Worm (Caenorhabditis elegans) whole organism, L1 larva: Measurements from ENCODE around the gene sri-38.

Experiments
- C16A3.4 ChIP-seq: fragments of 150-350 bp; optimal IDR thresholded peaks from 2 replicates; lab custom pipeline; 2014; ENCODE audit warnings: missing biosample characterization, missing genetic modification characterization
- C34B4.2 ChIP-seq: sonication (generic microtip); optimal IDR thresholded peaks from 2 replicates; lab custom pipeline; 2017; ENCODE audit warnings: mild to moderate bottlenecking, missing genetic modification characterization, missing compliant biosample characterization
- aha-1 ChIP-seq: fragments of 150-350 bp; optimal IDR thresholded peaks from 2 replicates; lab custom pipeline; 2014; ENCODE audit warnings: missing biosample characterization, missing genetic modification characterization
- blmp-1 ChIP-seq: fragments of 150-350 bp; optimal IDR thresholded peaks from 2 replicates; lab custom pipeline; 2014; ENCODE audit warnings: missing biosample characterization, missing genetic modification characterization
- ceh-63 ChIP-seq: fragments of 200-800 bp; sonication (Bioruptor generic); optimal IDR thresholded peaks from 2 replicates; lab custom pipeline; 2018; ENCODE audit warnings: mild to moderate bottlenecking, missing genetic modification characterization, missing compliant biosample characterization
- ceh-90 ChIP-seq: sonication (generic microtip); optimal IDR thresholded peaks from 2 replicates; lab custom pipeline; 2016; ENCODE audit warnings: missing genetic modification characterization, missing compliant biosample characterization
- dpl-1 ChIP-seq, 3 experiments: fragments of 150-350 bp in 2 of 3; sonication (generic microtip) in 1 of 3; optimal IDR thresholded peaks; 2 replicates each; lab custom pipeline; 2014 to 2017; ENCODE audit warnings: missing biosample characterization in 3 of 3, missing genetic modification characterization in 3 of 3, missing genetic modification reagents in 3 of 3
- dsc-1 ChIP-seq: sonication (generic microtip); optimal IDR thresholded peaks from 2 replicates; lab custom pipeline; 2016; ENCODE audit warnings: mild to moderate bottlenecking, missing genetic modification characterization, missing compliant biosample characterization
- efl-1 ChIP-seq, 4 experiments: fragments of 150-350 bp; optimal IDR thresholded peaks in 3 of 4; peaks in 1 of 4; 1 replicate in 1 of 4; 2 replicates in 3 of 4; lab custom pipeline; 2014; ENCODE audit warnings: missing biosample characterization in 2 of 4, missing genetic modification characterization in 2 of 4, missing genetic modification reagents in 2 of 4
- egl-13 ChIP-seq: sonication (generic microtip); optimal IDR thresholded peaks from 2 replicates; lab custom pipeline; 2016; ENCODE audit warnings: missing genotype, missing genetic modification reagents, missing genetic modification characterization, missing compliant biosample characterization
- egl-27 ChIP-seq, 2 experiments: fragments of 150-350 bp in 1 of 2; sonication (generic microtip); optimal IDR thresholded peaks; 3 replicates each; lab custom pipeline; 2017 to 2018; ENCODE audit warnings: missing biosample characterization in 2 of 2, missing genetic modification characterization in 2 of 2, missing genetic modification reagents in 2 of 2
- elt-2 ChIP-seq: sonication (generic microtip); optimal IDR thresholded peaks from 2 replicates; lab custom pipeline; 2016; ENCODE audit warnings: missing genetic modification characterization, mild to moderate bottlenecking, inconsistent platforms, missing compliant biosample characterization, missing genetic modification reagents
- elt-3 ChIP-seq, 6 experiments: fragments of 150-350 bp in 1 of 6; sonication (generic microtip); optimal IDR thresholded peaks; 2 replicates each; lab custom pipeline; 2017 to 2018; ENCODE audit warnings: missing biosample characterization in 6 of 6, missing genetic modification characterization in 6 of 6, inconsistent platforms in 1 of 6
- fkh-4 ChIP-seq: sonication (generic microtip); optimal IDR thresholded peaks from 2 replicates; lab custom pipeline; 2016; ENCODE audit warnings: missing compliant biosample characterization, missing genetic modification characterization, borderline replicate concordance
- hlh-4 ChIP-seq: sonication (generic microtip); optimal IDR thresholded peaks from 2 replicates; lab custom pipeline; 2016; ENCODE audit warnings: mild to moderate bottlenecking, missing genetic modification characterization, missing compliant biosample characterization
- irx-1 ChIP-seq: sonication (generic microtip); optimal IDR thresholded peaks from 2 replicates; lab custom pipeline; 2016; ENCODE audit warnings: missing genetic modification characterization, missing compliant biosample characterization
- jun-1 ChIP-seq: fragments of 150-350 bp; optimal IDR thresholded peaks from 2 replicates; lab custom pipeline; 2014; ENCODE audit warnings: missing biosample characterization, missing genetic modification reagents, missing genetic modification characterization
- lin-35 ChIP-seq, 2 experiments: fragments of 150-350 bp; optimal IDR thresholded peaks; 2 replicates each; lab custom pipeline; 2014; ENCODE audit warnings: missing biosample characterization in 2 of 2, missing genetic modification characterization in 2 of 2, missing genetic modification reagents in 2 of 2
- lin-39 ChIP-seq: fragments of 150-350 bp; optimal IDR thresholded peaks from 2 replicates; lab custom pipeline; 2014; ENCODE audit warnings: missing biosample characterization, missing genetic modification reagents, missing genetic modification characterization
- lsy-2 ChIP-seq, 2 experiments: fragments of 150-350 bp; optimal IDR thresholded peaks; 2 replicates each; lab custom pipeline; 2014; ENCODE audit warnings: missing biosample characterization in 2 of 2, missing genetic modification characterization in 2 of 2
- mdl-1 ChIP-seq, 2 experiments: fragments of 150-350 bp; optimal IDR thresholded peaks; 2 replicates each; lab custom pipeline; 2014 to 2017; ENCODE audit warnings: missing biosample characterization in 2 of 2, missing genetic modification characterization in 2 of 2, inconsistent platforms in 1 of 2
- mep-1 ChIP-seq: fragments of 150-350 bp; optimal IDR thresholded peaks from 2 replicates; lab custom pipeline; 2014; ENCODE audit warnings: missing biosample characterization, missing genetic modification characterization
- nhr-12 ChIP-seq: sonication (generic microtip); optimal IDR thresholded peaks from 2 replicates; lab custom pipeline; 2017; ENCODE audit warnings: missing biosample characterization, missing genetic modification characterization
- nhr-20 ChIP-seq: sonication (generic microtip); optimal IDR thresholded peaks from 2 replicates; lab custom pipeline; 2016; ENCODE audit warnings: mild to moderate bottlenecking, missing genetic modification characterization, missing compliant biosample characterization
- nhr-47 ChIP-seq: sonication (generic microtip); optimal IDR thresholded peaks from 2 replicates; lab custom pipeline; 2016; ENCODE audit warnings: mild to moderate bottlenecking, missing genetic modification characterization, moderate library complexity, missing compliant biosample characterization
- nhr-71 ChIP-seq: sonication (generic microtip); optimal IDR thresholded peaks from 2 replicates; lab custom pipeline; 2016; ENCODE audit warnings: mild to moderate bottlenecking, missing genetic modification characterization, moderate library complexity, missing compliant biosample characterization
- nhr-84 ChIP-seq: sonication (generic microtip); optimal IDR thresholded peaks from 2 replicates; lab custom pipeline; 2017; ENCODE audit warnings: missing biosample characterization, missing genetic modification characterization
- nhr-85 ChIP-seq: sonication (generic microtip); peaks from one replicate; lab custom pipeline; 2016; ENCODE audit warnings: missing genetic modification characterization, inconsistent platforms, missing compliant biosample characterization
- pax-3 ChIP-seq: fragments of 200-800 bp; sonication (Bioruptor generic); optimal IDR thresholded peaks from 2 replicates; lab custom pipeline; 2018; ENCODE audit warnings: mild to moderate bottlenecking, missing genetic modification characterization, moderate library complexity, missing compliant biosample characterization
- pqm-1 ChIP-seq: sonication (generic microtip); optimal IDR thresholded peaks from 3 replicates; lab custom pipeline; 2017; ENCODE audit warnings: missing biosample characterization, missing genetic modification characterization
- rnt-1 ChIP-seq: sonication (generic microtip); optimal IDR thresholded peaks from 2 replicates; lab custom pipeline; 2016; ENCODE audit warnings: mild to moderate bottlenecking, missing genetic modification characterization, moderate library complexity, missing compliant biosample characterization
- skn-1 ChIP-seq: fragments of 150-350 bp; optimal IDR thresholded peaks from 2 replicates; lab custom pipeline; 2014; ENCODE audit warnings: missing biosample characterization, missing genetic modification characterization
- snu-23 ChIP-seq: sonication (generic microtip); optimal IDR thresholded peaks from 2 replicates; lab custom pipeline; 2016; ENCODE audit warnings: missing genetic modification characterization, missing compliant biosample characterization
- swsn-7 ChIP-seq: sonication (generic microtip); optimal IDR thresholded peaks from 2 replicates; lab custom pipeline; 2016; ENCODE audit warnings: missing genetic modification characterization, missing compliant biosample characterization
- tbx-2 ChIP-seq: sonication (generic microtip); optimal IDR thresholded peaks from 2 replicates; lab custom pipeline; 2016; ENCODE audit warnings: missing genetic modification characterization, missing compliant biosample characterization
- tlp-1 ChIP-seq: fragments of 150-350 bp; optimal IDR thresholded peaks from 2 replicates; lab custom pipeline; 2014; ENCODE audit warnings: missing biosample characterization, missing genetic modification characterization
- unc-130 ChIP-seq: fragments of 150-350 bp; optimal IDR thresholded peaks from 2 replicates; lab custom pipeline; 2017; ENCODE audit warnings: missing biosample characterization, missing genetic modification characterization, inconsistent platforms
- vab-15 ChIP-seq: sonication (generic microtip); optimal IDR thresholded peaks from 2 replicates; lab custom pipeline; 2017; ENCODE audit warnings: missing genotype, mild to moderate bottlenecking, missing genetic modification characterization, missing compliant biosample characterization
- xbp-1 ChIP-seq: sonication (generic microtip); optimal IDR thresholded peaks from 2 replicates; lab custom pipeline; 2016; ENCODE audit warnings: missing genetic modification characterization, missing compliant biosample characterization
- zag-1 ChIP-seq: fragments of 150-350 bp; optimal IDR thresholded peaks from 2 replicates; lab custom pipeline; 2014; ENCODE audit warnings: missing biosample characterization, missing genetic modification characterization

The sri-38 gene

DNA sequence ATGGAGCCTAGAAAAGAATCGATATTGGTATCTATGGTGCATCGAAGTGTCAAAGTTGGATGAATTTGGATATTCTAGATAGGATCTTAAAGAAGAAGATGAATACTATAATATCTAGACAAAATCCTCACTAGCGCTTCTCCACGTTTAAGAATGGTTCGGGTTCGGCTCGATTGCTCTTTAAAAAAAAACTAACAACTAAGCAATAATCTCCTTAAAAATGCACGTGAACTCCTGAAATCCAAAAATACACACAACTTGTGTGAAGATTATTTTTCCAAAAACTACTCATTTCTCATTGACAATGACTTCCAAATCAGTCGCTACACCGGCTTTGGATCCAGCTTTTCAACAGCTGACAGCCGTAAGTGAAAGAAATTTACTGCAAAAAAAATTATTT is 20.5 kb downstream of the sri-38 start, which contains the start of gene D2062.1:
TSS of gene D2062.1 (plus strand) at position 301 of the 400 bp plus-strand sequence.
- TF ChIP-seq pax-3 (tag; lab: Kevin White, UChicago) (no peak), ceh-63 (GFP tag; lab: Kevin White, UChicago) (no peak), nhr-84 (tag; lab: Kevin White, UChicago) (no peak), lin-39 (tag; lab: Kevin White, UChicago) (no peak), tlp-1 (no peak), tbx-2 (no peak), C16A3.4 (no peak), pqm-1 (tag; lab: Kevin White, UChicago) (no peak), xbp-1 (no peak), elt-3 (tag; optimal IDR thresholded peaks at IDR 0.05; lab: Kevin White, UChicago) (no peak), vab-15 (tag; lab: Kevin White, UChicago) (no peak), zag-1 (tag; lab: Kevin White, UChicago) (no peak), elt-2 (tag; lab: Kevin White, UChicago) (no peak), jun-1 (tag; lab: Kevin White, UChicago) (no peak), unc-130 (no peak), swsn-7 (tag; lab: Kevin White, UChicago) (no peak)

ce11 chrII:2637359-2637758 is 26.7 kb downstream of the sri-38 start, which contains the start of gene F22E5.21:
Gene F22E5.21 (minus strand): TSS chrII:2637459.
- TF ChIP-seq snu-23 (no peak), egl-13 (tag; lab: Kevin White, UChicago) (no peak), blmp-1 (no peak), hlh-4 (tag; lab: Kevin White, UChicago) (no peak), ceh-90 (tag; lab: Kevin White, UChicago) (no peak), nhr-47 (tag; lab: Kevin White, UChicago) (no peak), mep-1 (tag; lab: Kevin White, UChicago) (no peak), pax-3 (tag; lab: Kevin White, UChicago) (no peak), nhr-12 (tag; lab: Kevin White, UChicago) (no peak), egl-27 (tag; optimal IDR thresholded peaks at IDR 0.05; lab: Kevin White, UChicago) (no peak), nhr-84 (tag; lab: Kevin White, UChicago) (no peak), C34B4.2 (tag; lab: Kevin White, UChicago) (no peak)

DNA sequence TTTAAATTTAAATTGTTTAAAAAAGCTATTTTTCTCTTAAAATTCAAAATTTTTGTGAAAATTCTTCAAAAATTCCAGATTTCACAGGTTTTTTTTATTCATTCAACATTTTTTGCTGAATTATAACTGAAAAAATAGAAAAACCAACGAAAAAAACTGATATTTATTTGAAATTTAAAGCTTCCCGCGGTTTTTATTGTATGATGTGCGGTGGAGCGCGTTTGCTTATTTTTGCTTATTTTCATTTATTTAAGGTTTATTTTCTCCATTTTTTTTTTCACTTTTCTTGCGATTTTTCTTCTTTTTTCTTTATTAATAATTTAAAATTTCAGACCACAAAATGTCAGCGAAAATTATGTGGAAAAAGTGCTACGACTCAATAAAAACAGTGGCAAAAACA is 27.4 kb downstream of the sri-38 start, which contains the start of gene F22E5.9:
TSS of gene F22E5.9 (plus strand) at position 327 of the 400 bp plus-strand sequence.
- peak; percentile 16 for TF ChIP-seq C16A3.4
- peak; percentile 81 to 91 (median 89) for TF ChIP-seq dpl-1 (GFP tag; optimal IDR thresholded peaks at IDR 0.05; lab: Kevin White, UChicago)
- no peak for TF ChIP-seq nhr-71
- TF ChIP-seq irx-1 = peak; percentile 4
- TF ChIP-seq dsc-1 (tag; lab: Kevin White, UChicago) = no peak
- peak; percentile 25 for TF ChIP-seq nhr-20 (tag; lab: Kevin White, UChicago)
- TF ChIP-seq ceh-63 (GFP tag; lab: Kevin White, UChicago) = no peak
- no peak for TF ChIP-seq fkh-4 (tag; lab: Kevin White, UChicago)
- TF ChIP-seq blmp-1 = peak; percentile 13
- no peak for TF ChIP-seq elt-3 (tag; optimal IDR thresholded peaks at IDR 0.05; lab: Kevin White, UChicago)
- TF ChIP-seq skn-1 (tag; lab: Kevin White, UChicago) = peak; percentile 57
- peak; percentile 48 for TF ChIP-seq nhr-85 (tag; lab: Kevin White, UChicago)
- peak; percentile 17 for TF ChIP-seq swsn-7 (tag; lab: Kevin White, UChicago)
- peak; percentile 80 to 92 for TF ChIP-seq lin-35 (GFP tag; optimal IDR thresholded peaks at IDR 0.05; lab: Kevin White, UChicago)
- peak; percentile 9 for TF ChIP-seq xbp-1
- TF ChIP-seq rnt-1 (tag; lab: Kevin White, UChicago) = no peak
- no peak for TF ChIP-seq mdl-1 (tag; optimal IDR thresholded peaks at IDR 0.05; lab: Kevin White, UChicago)
- peak; percentile 91 to 97 for TF ChIP-seq efl-1 (optimal IDR thresholded peaks at IDR 0.05; lab: Kevin White, UChicago)
- TF ChIP-seq efl-1 (GFP tag; optimal IDR thresholded peaks at IDR 0.05 in 1 of 2; lab: Kevin White, UChicago) = peak; percentile 91 to 99
- no peak for TF ChIP-seq aha-1 (tag; lab: Kevin White, UChicago)
- peak; percentile 33 to 59 for TF ChIP-seq lsy-2 (tag; optimal IDR thresholded peaks at IDR 0.05; lab: Kevin White, UChicago)
